Worm (Caenorhabditis elegans) whole organism, young adult: ENCODE results near the gene rpl-15.

Experiments used
- B0261.1 ChIP-seq: sonication (generic microtip); optimal IDR thresholded peaks from 2 replicates; lab custom pipeline; 2016; ENCODE audit warnings: mild to moderate bottlenecking, missing genetic modification characterization, moderate library complexity, missing compliant biosample characterization
- atf-7 ChIP-seq: sonication (generic microtip); optimal IDR thresholded peaks from 2 replicates; lab custom pipeline; 2017; ENCODE audit warnings: mild to moderate bottlenecking, missing genetic modification characterization, missing compliant biosample characterization
- attf-5 ChIP-seq: fragments of 200-800 bp; sonication (Bioruptor generic); optimal IDR thresholded peaks from 2 replicates; lab custom pipeline; 2018; ENCODE audit warnings: mild to moderate bottlenecking, missing genetic modification characterization, missing compliant biosample characterization
- dpff-1 ChIP-seq: sonication (generic microtip); optimal IDR thresholded peaks from 2 replicates; lab custom pipeline; 2017; ENCODE audit warnings: mild to moderate bottlenecking, missing genetic modification characterization, missing compliant biosample characterization
- egl-44 ChIP-seq: fragments of 200-800 bp; sonication (Bioruptor generic); IDR thresholded peaks from 2 replicates; pipeline ENCODE4 v1.3.6; 2022; ENCODE audit warnings: missing genetic modification reagents, missing genetic modification characterization, missing compliant biosample characterization
- lin-26 ChIP-seq: fragments of 200-800 bp; sonication (Bioruptor generic); IDR thresholded peaks from 2 replicates; pipeline ENCODE4 v1.3.6; 2022; ENCODE audit warnings: missing genetic modification reagents, missing genetic modification characterization, missing compliant biosample characterization
- nfya-2 ChIP-seq: fragments of 200-800 bp; sonication (Bioruptor generic); IDR thresholded peaks from 2 replicates; pipeline ENCODE4 v1.3.6; 2022; ENCODE audit warnings: missing genetic modification reagents, missing genetic modification characterization, missing compliant biosample characterization
- nfyb-1 ChIP-seq: fragments of 200-800 bp; sonication (Bioruptor generic); IDR thresholded peaks from 2 replicates; pipeline ENCODE4 v1.3.6; 2022; ENCODE audit warnings: missing genetic modification reagents, missing genetic modification characterization, missing compliant biosample characterization
- nhr-179 ChIP-seq: sonication (generic microtip); optimal IDR thresholded peaks from 2 replicates; lab custom pipeline; 2016; ENCODE audit warnings: mild to moderate bottlenecking, missing genetic modification characterization, missing compliant biosample characterization
- snpc-4 ChIP-seq, 5 experiments: fragments of 150-350 bp in 1 of 5; sonication (generic microtip) in 4 of 5; optimal IDR thresholded peaks; 2 replicates each; lab custom pipeline; 2014 to 2018; ENCODE audit warnings: missing genetic modification characterization in 5 of 5, missing biosample characterization in 3 of 5, antibody characterized with exemption in 2 of 5, mild to moderate bottlenecking in 2 of 5, missing compliant biosample characterization in 2 of 5, missing genotype in 2 of 5, moderate library complexity in 2 of 5, missing genetic modification reagents in 1 of 5
- unc-62 ChIP-seq: fragments of 150-350 bp; optimal IDR thresholded peaks from 2 replicates; lab custom pipeline; 2014; ENCODE audit warnings: missing biosample characterization, missing genetic modification reagents, missing genetic modification characterization
- ztf-3 ChIP-seq: fragments of 200-800 bp; sonication (Bioruptor generic); optimal IDR thresholded peaks from 2 replicates; lab custom pipeline; 2018; ENCODE audit warnings: mild to moderate bottlenecking, missing genetic modification characterization, missing compliant biosample characterization

- TF ChIP-seq unc-62 (GFP tag; lab: Kevin White, UChicago), result no peak
- no peak for TF ChIP-seq ztf-3 (GFP tag; lab: Kevin White, UChicago)
- peak; percentile 42; the same call in 1 of the 2 replicates for TF ChIP-seq egl-44 (GFP tag; lab: Robert Waterston, UW)
- peak; percentile 59 for TF ChIP-seq B0261.1 (tag; lab: Kevin White, UChicago)
- TF ChIP-seq nfya-2, result no peak
- no peak for TF ChIP-seq dpff-1 (tag; lab: Kevin White, UChicago)
- TF ChIP-seq attf-5, result no peak
- TF ChIP-seq atf-7 (tag; lab: Kevin White, UChicago), result no peak
- TF ChIP-seq lin-26 (GFP tag; lab: Robert Waterston, UW), result peak; percentile 66
- TF ChIP-seq nfyb-1, result peak; percentile 76
- no peak for TF ChIP-seq nhr-179 (tag; lab: Kevin White, UChicago)
- TF ChIP-seq snpc-4 (GFP tag; optimal IDR thresholded peaks at IDR 0.05; lab: Kevin White, UChicago), result peak; percentile 94
- TF ChIP-seq snpc-4 (tag; optimal IDR thresholded peaks at IDR 0.05; lab: Kevin White, UChicago), result peak; percentile 97 to 98 (median 98)
Observed at ce11 chrIV:657932-658331, 3.6 kb upstream of the rpl-15 start.
